Worm (Caenorhabditis elegans): ENCODE data around the gene C41H7.9.
A peak's percentile ranks its signal among the peaks of the same experiment; 100 is the strongest.

The C41H7.9 gene

ce11 chrII:2963619-2964018 is 48.4 kb downstream of the C41H7.9 start:
- TF ChIP-seq mxl-2 (GFP tag; conservative IDR thresholded peaks at IDR 0.05), result no peak
- TF ChIP-seq attf-4 (tag; optimal IDR thresholded peaks at IDR 0.05), result no peak
- TF ChIP-seq nhr-28 (tag; optimal IDR thresholded peaks at IDR 0.05), result no peak
- no peak for TF ChIP-seq nhr-102 (tag; optimal IDR thresholded peaks at IDR 0.05)
- no peak for TF ChIP-seq ama-1 (optimal IDR thresholded peaks at IDR 0.05)
- peak; percentile 91 for TF ChIP-seq aha-1 (tag)
- TF ChIP-seq daf-16 (GFP tag; optimal IDR thresholded peaks at IDR 0.05), result no peak
- no peak for TF ChIP-seq daf-16 (tag; optimal IDR thresholded peaks at IDR 0.05)

ce11 chrII:2962531-2963164 is 49.4 kb downstream of the C41H7.9 start:
- no peak for TF ChIP-seq ceh-20 (GFP tag; IDR thresholded peaks at IDR 0.05)
- no peak for TF ChIP-seq egl-27 (tag; optimal IDR thresholded peaks at IDR 0.05)
- no peak for TF ChIP-seq ceh-28 (tag; optimal IDR thresholded peaks at IDR 0.05)
- TF ChIP-seq ceh-44 (GFP tag; IDR thresholded peaks at IDR 0.05), result no peak
- no peak for TF ChIP-seq tra-1 (GFP tag; IDR thresholded peaks at IDR 0.05)
- TF ChIP-seq skn-1 (tag; optimal IDR thresholded peaks at IDR 0.05), result no peak
- no peak for TF ChIP-seq madf-5 (GFP tag; IDR thresholded peaks at IDR 0.05)
- no peak for TF ChIP-seq snpc-4 (tag; optimal IDR thresholded peaks at IDR 0.05)
- no peak for TF ChIP-seq zfp-2 (tag; optimal IDR thresholded peaks at IDR 0.05)
- TF ChIP-seq ces-1 (GFP tag; optimal IDR thresholded peaks at IDR 0.05), result peak; percentile 21
- no peak for TF ChIP-seq T26A8.4 (GFP tag; IDR thresholded peaks at IDR 0.05)
- no peak for TF ChIP-seq zag-1 (tag; optimal IDR thresholded peaks at IDR 0.05)
- no peak for TF ChIP-seq D1046.2 (GFP tag; IDR thresholded peaks at IDR 0.05)
- no peak for TF ChIP-seq unc-130 (GFP tag; optimal IDR thresholded peaks at IDR 0.05)
- TF ChIP-seq nhr-77 (tag; optimal IDR thresholded peaks at IDR 0.05), result no peak
- TF ChIP-seq R02D3.7 (tag; optimal IDR thresholded peaks at IDR 0.05), result no peak
- TF ChIP-seq ztf-7 (tag; optimal IDR thresholded peaks at IDR 0.05), result no peak
- no peak for TF ChIP-seq pqm-1 (tag; optimal IDR thresholded peaks at IDR 0.05)
- no peak for TF ChIP-seq lir-3 (tag; optimal IDR thresholded peaks at IDR 0.05)
- no peak for TF ChIP-seq tag-97 (GFP tag; IDR thresholded peaks at IDR 0.05)
- TF ChIP-seq nhr-76 (tag; optimal IDR thresholded peaks at IDR 0.05), result no peak
- no peak for TF ChIP-seq Y5F2A.4 (GFP tag; optimal IDR thresholded peaks at IDR 0.05)
- TF ChIP-seq hif-1 (tag; optimal IDR thresholded peaks at IDR 0.05), result no peak
- TF ChIP-seq dpl-1 (GFP tag; optimal IDR thresholded peaks at IDR 0.05), result no peak
- TF ChIP-seq set-16 (GFP tag; IDR thresholded peaks at IDR 0.05), result peak; percentile 24; the same call in 1 of the 2 replicates
- TF ChIP-seq ceh-62 (tag; optimal IDR thresholded peaks at IDR 0.05), result no peak
- no peak for TF ChIP-seq jun-1 (tag; optimal IDR thresholded peaks at IDR 0.05)
- TF ChIP-seq duxl-1 (tag; optimal IDR thresholded peaks at IDR 0.05; ENCODE audit: poor library complexity), result no peak
- TF ChIP-seq daf-8 (GFP tag; IDR thresholded peaks at IDR 0.05), result no peak
- TF ChIP-seq F44E2.7 (GFP tag; IDR thresholded peaks at IDR 0.05), result no peak
- TF ChIP-seq ztf-11 (tag; optimal IDR thresholded peaks at IDR 0.05), result no peak
- TF ChIP-seq nhr-42 (GFP tag; IDR thresholded peaks at IDR 0.05), result no peak
- TF ChIP-seq ZK337.2 (GFP tag; IDR thresholded peaks at IDR 0.05), result no peak
- no peak for TF ChIP-seq spr-1 (tag; optimal IDR thresholded peaks at IDR 0.05)
- no peak for TF ChIP-seq aly-2 (tag; optimal IDR thresholded peaks at IDR 0.05)
- no peak for TF ChIP-seq dmd-8 (GFP tag; IDR thresholded peaks at IDR 0.05)
- TF ChIP-seq unc-62 (GFP tag; optimal IDR thresholded peaks at IDR 0.05 in 1 of 2), result no peak
- TF ChIP-seq unc-62 (tag; optimal IDR thresholded peaks at IDR 0.05), result no peak
- no peak for TF ChIP-seq nhr-48 (tag; optimal IDR thresholded peaks at IDR 0.05)
- TF ChIP-seq attf-4 (tag; optimal IDR thresholded peaks at IDR 0.05), result no peak
- no peak for TF ChIP-seq pha-4 (GFP tag; IDR thresholded peaks at IDR 0.05)
- no peak for TF ChIP-seq pha-4 (tag; optimal IDR thresholded peaks at IDR 0.05)
- no peak for TF ChIP-seq Y75B8A.6 (GFP tag; IDR thresholded peaks at IDR 0.05)
- no peak for TF ChIP-seq nhr-41 (GFP tag; IDR thresholded peaks at IDR 0.05)
- peak; percentile 18 for TF ChIP-seq hlh-11 (tag; optimal IDR thresholded peaks at IDR 0.05)
- TF ChIP-seq mxl-3 (GFP tag; optimal IDR thresholded peaks at IDR 0.05), result no peak

Data from whole organism, L4 larva.